Fruit fly (Drosophila melanogaster): ENCODE measurements around the gene CG3939.

Gene CG3939

DNA sequence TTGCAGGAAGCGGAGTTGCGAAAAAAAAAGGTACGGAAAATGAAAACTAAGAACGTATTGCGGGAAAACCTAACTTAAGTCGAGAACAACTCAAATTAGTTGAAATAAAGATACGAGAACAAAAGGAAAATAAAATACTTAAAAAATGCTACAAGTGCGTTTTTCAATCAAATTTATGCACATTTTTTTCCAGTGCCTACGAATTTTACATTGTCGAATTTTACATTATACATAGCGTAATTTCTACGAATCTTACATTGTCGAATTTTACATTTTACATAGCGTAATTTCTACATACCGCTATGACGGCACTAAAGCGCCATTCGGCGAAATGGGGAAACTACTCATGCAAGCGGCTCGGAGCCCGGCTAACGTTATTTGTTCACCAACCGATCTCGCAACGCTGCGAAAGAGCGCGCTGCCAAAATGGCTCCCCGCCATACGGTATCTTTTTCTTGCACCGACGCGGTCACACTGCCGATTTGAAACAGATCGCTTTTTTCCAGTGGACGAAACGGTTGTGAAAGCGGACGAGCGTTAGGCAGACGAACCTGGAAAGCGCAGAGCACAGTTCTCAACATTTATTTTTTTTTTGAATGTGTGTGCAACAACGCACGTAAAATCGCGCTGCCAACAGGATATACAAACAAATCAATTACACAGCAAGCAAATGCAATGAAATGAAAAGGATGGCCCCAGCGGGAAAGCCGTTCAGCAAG is 40.3 kb upstream of the CG3939 start, which contains the start of gene N (continued):
- TF ChIP-seq CG16779 (GFP tag; IDR thresholded peaks at IDR 0.05), result no peak
- no peak for TF ChIP-seq pros (GFP tag; optimal IDR thresholded peaks at IDR 0.05)
- TF ChIP-seq HmgD (GFP tag; optimal IDR thresholded peaks at IDR 0.05), result peak; percentile 61
- TF ChIP-seq fd3F (GFP tag; optimal IDR thresholded peaks at IDR 0.05), result no peak
- TF ChIP-seq Dfd (GFP tag; optimal IDR thresholded peaks at IDR 0.05), result no peak
- peak; percentile 48 for TF ChIP-seq gro (GFP tag; optimal IDR thresholded peaks at IDR 0.05)
- no peak for TF ChIP-seq zen2 (GFP tag; IDR thresholded peaks at IDR 0.05; ENCODE audit: partially characterized antibody)
- TF ChIP-seq CG10565 (GFP tag; optimal IDR thresholded peaks at IDR 0.05), result no peak
- no peak; the same call in 1 of the 2 replicates for TF ChIP-seq unc-4 (GFP tag; IDR thresholded peaks at IDR 0.05; ENCODE audit: partially characterized antibody)
- TF ChIP-seq CG7372 (GFP tag; IDR thresholded peaks at IDR 0.05), result no peak
- no peak for TF ChIP-seq CG6254 (GFP tag; optimal IDR thresholded peaks at IDR 0.05)
- peak; percentile 32 for TF ChIP-seq tup (GFP tag; optimal IDR thresholded peaks at IDR 0.05)
- no peak for TF ChIP-seq CG5953 (GFP tag; IDR thresholded peaks at IDR 0.05)
- no peak for TF ChIP-seq disco-r (GFP tag; optimal IDR thresholded peaks at IDR 0.05)
- peak; percentile 38 for TF ChIP-seq Asciz (GFP tag; optimal IDR thresholded peaks at IDR 0.05)
- peak; percentile 18 for TF ChIP-seq CHES-1-like (GFP tag; optimal IDR thresholded peaks at IDR 0.05)
- no peak for TF ChIP-seq H15 (GFP tag; IDR thresholded peaks at IDR 0.05)
- TF ChIP-seq pita (GFP tag; optimal IDR thresholded peaks at IDR 0.05), result peak; percentile 98
- TF ChIP-seq CG3995 (GFP tag; optimal IDR thresholded peaks at IDR 0.05), result no peak
- TF ChIP-seq slp2 (GFP tag; optimal IDR thresholded peaks at IDR 0.05), result peak; percentile 6
- peak; percentile 43 for TF ChIP-seq stwl (tag; optimal IDR thresholded peaks at IDR 0.05)
- TF ChIP-seq vfl (GFP tag; optimal IDR thresholded peaks at IDR 0.05), result no peak
- peak; percentile 77 for TF ChIP-seq CG15514 (GFP tag; optimal IDR thresholded peaks at IDR 0.05)
- TF ChIP-seq CG8924 (tag; optimal IDR thresholded peaks at IDR 0.05), result no peak
- peak; percentile 17 for TF ChIP-seq fd96Cb (tag; optimal IDR thresholded peaks at IDR 0.05)
- TF ChIP-seq Hmx (GFP tag; optimal IDR thresholded peaks at IDR 0.05), result no peak
- TF ChIP-seq CG10209 (GFP tag; optimal IDR thresholded peaks at IDR 0.05), result no peak
- peak; percentile 52 for TF ChIP-seq CG6689 (GFP tag; IDR thresholded peaks at IDR 0.05)
- 0 out of 3 replicates have a peak, but pooled peaks have one; percentile 52 for TF ChIP-seq dysf (GFP tag; IDR thresholded peaks at IDR 0.05)
- TF ChIP-seq CG12659 (GFP tag; optimal IDR thresholded peaks at IDR 0.05), result peak; percentile 37
- peak; percentile 68 for TF ChIP-seq CG2116 (GFP tag; optimal IDR thresholded peaks at IDR 0.05)
- no peak for TF ChIP-seq Sin3A (optimal IDR thresholded peaks at IDR 0.05)
- no peak for TF ChIP-seq sim (GFP tag; IDR thresholded peaks at IDR 0.05)
- TF ChIP-seq CG2712 (tag; optimal IDR thresholded peaks at IDR 0.05), result peak; percentile 62
- TF ChIP-seq GATAe (GFP tag; conservative IDR thresholded peaks at IDR 0.05), result no peak
- TF ChIP-seq Nf-YB (GFP tag; optimal IDR thresholded peaks at IDR 0.05), result peak; percentile 40
- TF ChIP-seq CG7928 (GFP tag; optimal IDR thresholded peaks at IDR 0.05), result no peak
- TF ChIP-seq CG33213 (GFP tag; optimal IDR thresholded peaks at IDR 0.05), result peak; percentile 93
- no peak; the same call in 1 of the 2 replicates for TF ChIP-seq CG14014 (GFP tag; IDR thresholded peaks at IDR 0.05)
- TF ChIP-seq psq (GFP tag; optimal IDR thresholded peaks at IDR 0.05), result peak; percentile 2
- no peak for TF ChIP-seq Hr78 (GFP tag; optimal IDR thresholded peaks at IDR 0.05)
- no peak for TF ChIP-seq CG12219 (GFP tag; optimal IDR thresholded peaks at IDR 0.05)
- TF ChIP-seq ttk (GFP tag; IDR thresholded peaks at IDR 0.05), result no peak
- no peak for TF ChIP-seq CG7987 (GFP tag; optimal IDR thresholded peaks at IDR 0.05)
- peak; percentile 46; the same call in 1 of the 3 replicates for TF ChIP-seq ken (GFP tag; IDR thresholded peaks at IDR 0.05)
- no peak for TF ChIP-seq CG13775 (GFP tag; optimal IDR thresholded peaks at IDR 0.05)
- peak; percentile 40 for TF ChIP-seq ERR (GFP tag; optimal IDR thresholded peaks at IDR 0.05)
- TF ChIP-seq scrt (GFP tag; optimal IDR thresholded peaks at IDR 0.05), result no peak
- 0 out of 2 replicates have a peak, but pooled peaks have one; percentile 12 for TF ChIP-seq sna (GFP tag; IDR thresholded peaks at IDR 0.05; ENCODE audit: partially characterized antibody)
